Worm (Caenorhabditis elegans): ENCODE measurements around the gene lam-1.

DNA sequence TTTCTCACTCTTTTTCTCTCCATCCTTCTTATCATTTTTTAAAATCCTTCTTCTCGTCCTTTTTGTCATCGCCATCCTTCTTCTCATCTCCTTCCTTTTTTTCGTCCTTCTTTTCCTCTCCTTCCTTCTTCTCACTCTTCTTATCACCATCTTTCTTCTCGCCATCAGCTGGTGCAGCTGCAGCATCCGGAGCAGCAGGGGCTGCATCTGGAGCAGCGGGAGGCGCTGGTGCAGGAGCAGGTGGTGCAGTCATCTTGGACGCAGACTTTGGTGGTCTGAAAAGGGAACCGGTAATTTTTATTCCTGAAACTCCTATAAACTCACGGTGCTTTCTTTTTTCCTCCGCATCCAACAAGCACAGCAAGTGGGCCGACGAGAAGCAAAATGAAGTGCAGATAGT is 48.6 kb downstream of the lam-1 start:
- TF ChIP-seq ama-1 (optimal IDR thresholded peaks at IDR 0.05), result no peak
- TF ChIP-seq hnd-1 (tag; optimal IDR thresholded peaks at IDR 0.05), result no peak
- no peak for TF ChIP-seq ceh-36 (tag; optimal IDR thresholded peaks at IDR 0.05)
- no peak for TF ChIP-seq B0310.2 (tag; optimal IDR thresholded peaks at IDR 0.05)
- no peak for TF ChIP-seq flt-1 (GFP tag; IDR thresholded peaks at IDR 0.05)
- TF ChIP-seq F13C5.2 (tag; optimal IDR thresholded peaks at IDR 0.05), result no peak
- no peak for TF ChIP-seq tra-4 (tag; optimal IDR thresholded peaks at IDR 0.05)
